Worm (Caenorhabditis elegans) whole organism, L4 larva: Measurements from ENCODE around the gene sra-7.

Experiments used
- ceh-32 ChIP-seq: sonication (generic microtip); optimal IDR thresholded peaks from 2 replicates; lab custom pipeline; 2016; ENCODE audit warnings: mild to moderate bottlenecking, missing genetic modification characterization, missing compliant biosample characterization; ENCODE audit not compliant: poor library complexity
- fos-1 ChIP-seq: fragments of 150-350 bp; optimal IDR thresholded peaks from 2 replicates; lab custom pipeline; 2014; ENCODE audit warnings: missing biosample characterization, missing genetic modification characterization

DNA sequence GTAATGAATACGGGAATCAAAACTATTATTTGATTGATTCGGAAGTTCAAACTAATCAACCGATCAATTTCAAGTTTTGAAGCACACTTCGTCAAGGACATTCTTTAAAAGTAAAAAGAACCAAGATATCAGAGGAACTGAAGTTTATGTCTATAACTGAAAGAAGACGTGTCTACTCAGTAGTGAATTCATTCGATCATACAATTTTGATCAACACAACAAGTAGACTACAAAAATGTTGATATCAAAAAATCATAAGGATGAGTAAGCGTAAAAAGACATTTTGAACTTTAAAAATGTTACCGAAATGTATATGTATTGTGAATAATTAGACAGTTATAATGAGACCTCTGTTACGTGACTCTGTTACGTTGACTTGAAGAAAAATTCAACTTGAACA is 1.7 kb upstream of the sra-7 start, which contains the start of gene sra-4:
- TF ChIP-seq ceh-32 (no peak), fos-1 (no peak)
